Worm (Caenorhabditis elegans): ENCODE data around the gene nduv-3.

The nduv-3 gene

DNA sequence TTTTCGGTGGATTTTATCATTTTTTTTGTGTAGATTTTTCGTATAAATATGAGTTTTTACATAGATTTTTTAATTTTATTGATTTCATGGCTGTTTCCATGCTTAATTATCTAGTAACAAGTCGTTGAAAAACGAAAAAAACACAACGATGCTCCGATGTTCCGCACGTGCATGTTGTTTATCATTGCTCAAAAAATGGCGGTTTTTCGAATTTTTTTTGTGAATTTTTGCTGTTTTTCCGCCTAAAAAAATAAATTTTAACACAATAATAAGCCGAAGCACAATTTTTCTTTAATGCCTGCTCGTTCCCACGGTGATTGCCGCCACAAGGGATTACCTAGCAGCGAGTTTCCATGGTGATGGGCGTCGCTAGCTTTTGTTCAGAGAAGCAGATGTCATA lies 944 bp downstream of the nduv-3 start:
- no peak for TF ChIP-seq eor-1 (tag; optimal IDR thresholded peaks at IDR 0.05)
- peak; percentile 1 for TF ChIP-seq lin-15B (tag; optimal IDR thresholded peaks at IDR 0.05)
- peak; percentile 20 for TF ChIP-seq skn-1 (tag; optimal IDR thresholded peaks at IDR 0.05)

DNA sequence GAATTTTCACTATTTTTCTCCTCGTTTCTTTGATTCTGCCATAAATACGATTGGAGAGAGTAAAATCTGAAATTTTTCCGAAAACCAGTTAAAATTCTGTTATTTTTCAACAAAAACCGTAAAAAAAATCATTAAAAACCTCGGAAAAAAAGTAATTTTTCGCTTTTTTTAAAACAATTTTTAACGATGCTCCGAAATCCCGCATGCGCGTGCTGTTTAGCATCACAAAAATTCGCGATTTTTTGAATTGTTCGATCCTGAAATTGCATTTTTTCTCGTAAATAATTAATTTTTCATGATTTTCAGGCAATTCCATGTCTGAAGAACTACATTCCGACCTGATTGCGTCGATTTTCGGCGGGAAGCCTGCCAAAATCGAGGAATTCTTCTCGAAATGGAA lies 1.6 kb downstream of the nduv-3 start, which contains the start of gene ric-8:
ric-8 (plus strand) TSS at position 301 of the 400 bp plus-strand sequence.
- TF ChIP-seq nfya-1 (tag; optimal IDR thresholded peaks at IDR 0.05; ENCODE audit: insufficient read depth) (no peak), skn-1 (tag; optimal IDR thresholded peaks at IDR 0.05) (no peak), nhr-25 (tag; optimal IDR thresholded peaks at IDR 0.05) (no peak), zag-1 (tag; optimal IDR thresholded peaks at IDR 0.05) (no peak), ceh-28 (tag; optimal IDR thresholded peaks at IDR 0.05) (no peak), nhr-12 (tag; optimal IDR thresholded peaks at IDR 0.05) (no peak), snpc-4 (tag; optimal IDR thresholded peaks at IDR 0.05) (no peak), elt-2 (tag; optimal IDR thresholded peaks at IDR 0.05) (no peak), ceh-16 (tag; optimal IDR thresholded peaks at IDR 0.05) (no peak), fkh-10 (GFP tag; optimal IDR thresholded peaks at IDR 0.05) (no peak), ama-1 (optimal IDR thresholded peaks at IDR 0.05) (no peak), daf-12 (tag; optimal IDR thresholded peaks at IDR 0.05) (no peak), hmg-11 (tag; optimal IDR thresholded peaks at IDR 0.05) (no peak), ztf-11 (tag; optimal IDR thresholded peaks at IDR 0.05) (no peak)

DNA sequence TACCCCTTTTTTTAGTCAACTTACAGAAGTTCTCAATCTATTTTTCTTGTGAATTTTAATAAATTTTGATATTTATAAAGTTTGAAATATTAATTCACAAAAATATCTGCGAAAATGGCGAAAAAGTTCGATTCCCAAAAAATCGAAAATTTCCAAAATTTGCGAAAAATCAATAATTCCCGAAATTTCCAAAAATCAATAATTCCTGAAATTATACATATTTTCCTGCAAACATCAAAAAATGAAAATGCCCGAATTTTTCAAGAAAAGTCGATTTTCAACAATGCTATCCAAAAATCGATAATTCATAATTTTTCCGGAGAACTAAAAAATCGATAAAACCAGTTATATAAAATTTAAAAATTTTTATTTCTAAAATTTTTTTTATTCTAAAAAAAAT lies 8.9 kb downstream of the nduv-3 start:
- TF ChIP-seq ceh-28 (tag; optimal IDR thresholded peaks at IDR 0.05), result peak; percentile 88
- no peak for TF ChIP-seq egl-27 (tag; optimal IDR thresholded peaks at IDR 0.05)
- TF ChIP-seq nhr-76 (tag; optimal IDR thresholded peaks at IDR 0.05), result no peak

DNA sequence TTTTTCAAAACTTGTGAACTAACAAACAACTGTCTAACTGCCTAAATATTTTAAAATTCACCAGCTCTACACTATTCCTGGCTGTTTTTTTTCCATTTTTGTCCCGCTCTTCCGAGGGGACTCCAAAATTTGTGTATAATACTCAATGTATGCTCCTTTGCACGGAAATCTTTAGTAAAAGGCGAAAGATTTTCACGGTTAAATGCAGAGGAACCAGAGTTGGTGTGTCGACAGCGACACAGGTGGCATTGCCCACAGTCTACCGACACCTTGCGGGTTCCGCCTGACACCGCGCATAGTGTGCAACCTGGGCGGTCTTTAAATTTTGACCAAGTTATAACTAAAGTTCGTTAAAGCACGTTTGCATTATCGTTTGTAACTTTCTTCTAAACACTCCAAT lies 13.9 kb downstream of the nduv-3 start:
- TF ChIP-seq unc-62 (GFP tag; optimal IDR thresholded peaks at IDR 0.05) (no peak), pqm-1 (tag; optimal IDR thresholded peaks at IDR 0.05) (no peak), ztf-4 (tag; optimal IDR thresholded peaks at IDR 0.05) (no peak), skn-1 (tag; optimal IDR thresholded peaks at IDR 0.05) (no peak), nhr-77 (tag; optimal IDR thresholded peaks at IDR 0.05) (no peak), ceh-28 (tag; optimal IDR thresholded peaks at IDR 0.05) (no peak), pha-4 (tag; optimal IDR thresholded peaks at IDR 0.05) (no peak), mdl-1 (tag; optimal IDR thresholded peaks at IDR 0.05) (no peak), elt-3 (tag; optimal IDR thresholded peaks at IDR 0.05) (no peak), unc-39 (tag; optimal IDR thresholded peaks at IDR 0.05) (no peak), nhr-76 (tag; optimal IDR thresholded peaks at IDR 0.05) (no peak), nhr-43 (tag; optimal IDR thresholded peaks at IDR 0.05; ENCODE audit: poor library complexity, severe bottlenecking) (no peak), fkh-2 (tag; optimal IDR thresholded peaks at IDR 0.05) (no peak), sea-2 (GFP tag; optimal IDR thresholded peaks at IDR 0.05) (no peak), ceh-9 (tag; optimal IDR thresholded peaks at IDR 0.05) (no peak), egl-27 (tag; optimal IDR thresholded peaks at IDR 0.05) (no peak), fkh-10 (GFP tag; optimal IDR thresholded peaks at IDR 0.05) (no peak)

DNA sequence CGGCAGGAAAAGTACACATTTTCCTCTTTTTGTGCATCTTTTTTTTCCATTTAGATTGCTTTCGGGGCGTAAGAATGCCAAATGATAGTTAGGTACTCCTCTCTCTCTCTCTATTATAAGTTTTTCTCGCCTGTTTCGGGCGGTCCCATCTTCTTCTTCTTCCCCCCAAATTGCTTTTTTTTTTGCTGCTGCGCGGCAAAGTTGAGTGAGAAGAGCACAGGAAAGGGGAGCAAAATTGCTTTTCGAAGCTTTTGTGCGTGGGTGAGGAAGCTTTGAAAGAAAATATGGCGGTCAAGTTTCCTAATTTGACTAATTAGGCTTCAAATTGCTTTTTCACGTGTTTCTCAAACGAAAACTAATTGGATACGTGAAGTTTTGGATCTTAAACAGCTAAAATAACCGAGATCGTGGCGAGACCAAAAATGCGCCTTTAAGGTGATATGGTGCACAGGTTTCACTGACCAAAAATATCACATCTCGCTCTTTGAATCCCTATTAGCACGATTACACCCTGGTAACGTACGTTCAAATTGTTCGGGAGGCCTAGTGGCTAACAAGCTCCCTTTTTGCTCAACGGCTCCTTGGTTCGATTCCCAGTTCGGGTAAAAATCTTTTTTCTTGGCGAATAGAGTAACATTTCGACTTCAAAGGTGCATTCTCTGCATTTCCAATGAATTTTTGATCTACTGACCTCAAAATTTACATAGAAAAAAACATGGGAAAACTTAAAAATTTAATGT lies 15.5 kb downstream of the nduv-3 start:
- TF ChIP-seq ZK546.5 (tag; optimal IDR thresholded peaks at IDR 0.05), result no peak
- peak; percentile 29 for TF ChIP-seq fkh-10 (GFP tag; optimal IDR thresholded peaks at IDR 0.05)
- TF ChIP-seq nhr-28 (tag; optimal IDR thresholded peaks at IDR 0.05), result no peak
- no peak for TF ChIP-seq ceh-28 (tag; optimal IDR thresholded peaks at IDR 0.05)
- no peak for TF ChIP-seq elt-2 (tag; optimal IDR thresholded peaks at IDR 0.05)
- TF ChIP-seq unc-39 (tag; optimal IDR thresholded peaks at IDR 0.05), result no peak
- TF ChIP-seq pha-4 (tag; optimal IDR thresholded peaks at IDR 0.05), result no peak

DNA sequence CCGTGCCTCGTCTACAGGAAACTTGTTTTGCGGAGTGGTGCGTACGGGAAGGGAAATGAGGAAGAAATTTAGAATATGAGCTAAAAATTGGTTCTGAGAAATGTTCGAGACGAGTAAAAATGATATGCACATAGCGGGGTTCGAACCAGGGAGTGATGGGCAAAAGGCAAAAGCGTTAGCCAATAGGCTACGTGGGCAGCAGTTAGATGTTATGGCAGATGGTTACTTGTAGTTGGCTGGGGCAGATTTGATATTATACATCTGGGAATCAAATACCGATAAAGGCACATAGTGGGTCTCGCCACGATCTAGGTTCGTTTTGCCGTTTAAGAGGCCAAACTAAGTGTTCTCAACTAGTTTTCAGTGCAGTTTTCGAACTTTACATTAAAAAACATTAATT lies 16.2 kb downstream of the nduv-3 start:
- no peak for TF ChIP-seq nhr-23 (tag; optimal IDR thresholded peaks at IDR 0.05)
- TF ChIP-seq sea-2 (GFP tag; optimal IDR thresholded peaks at IDR 0.05), result no peak
- no peak for TF ChIP-seq lin-15B (tag; optimal IDR thresholded peaks at IDR 0.05)
- no peak for TF ChIP-seq nhr-43 (tag; optimal IDR thresholded peaks at IDR 0.05; ENCODE audit: poor library complexity, severe bottlenecking)

All from whole organism, L3 larva.